Worm (Caenorhabditis elegans) whole organism, L3 larva: ENCODE data around the gene orc-2.

Source experiments
- R02D3.7 ChIP-seq: fragments of 150-350 bp; optimal IDR thresholded peaks from 2 replicates; lab custom pipeline; 2014; ENCODE audit warnings: missing biosample characterization, missing genetic modification characterization
- ZK546.5 ChIP-seq: sonication (generic microtip); optimal IDR thresholded peaks from 2 replicates; lab custom pipeline; 2017; ENCODE audit warnings: missing biosample characterization, missing genetic modification characterization
- aly-2 ChIP-seq: fragments of 150-350 bp; optimal IDR thresholded peaks from 2 replicates; lab custom pipeline; 2014; ENCODE audit warnings: missing biosample characterization, missing genetic modification characterization
- ama-1 ChIP-seq: fragments of 150-350 bp; optimal IDR thresholded peaks from 2 replicates; lab custom pipeline; 2018
- ceh-16 ChIP-seq: sonication (generic microtip); optimal IDR thresholded peaks from 2 replicates; lab custom pipeline; 2017; ENCODE audit warnings: missing biosample characterization, missing genetic modification characterization
- ceh-28 ChIP-seq: fragments of 150-350 bp; optimal IDR thresholded peaks from 2 replicates; lab custom pipeline; 2014; ENCODE audit warnings: missing biosample characterization, missing genetic modification reagents, missing genetic modification characterization
- ceh-82 ChIP-seq: fragments of 150-350 bp; optimal IDR thresholded peaks from 2 replicates; lab custom pipeline; 2014; ENCODE audit warnings: missing biosample characterization, missing genetic modification characterization
- ceh-9 ChIP-seq: sonication (generic microtip); optimal IDR thresholded peaks from 2 replicates; lab custom pipeline; 2018; ENCODE audit warnings: missing biosample characterization, missing genetic modification characterization
- egl-5 ChIP-seq: fragments of 150-350 bp; optimal IDR thresholded peaks from 2 replicates; lab custom pipeline; 2017; ENCODE audit warnings: missing biosample characterization, missing genetic modification reagents, missing genetic modification characterization, inconsistent platforms
- elt-1 ChIP-seq: fragments of 150-350 bp; optimal IDR thresholded peaks from 2 replicates; lab custom pipeline; 2014; ENCODE audit warnings: missing biosample characterization, missing genetic modification characterization
- elt-2 ChIP-seq: sonication (generic microtip); optimal IDR thresholded peaks from 2 replicates; lab custom pipeline; 2016; ENCODE audit warnings: missing genetic modification reagents, mild to moderate bottlenecking, missing genetic modification characterization, missing compliant biosample characterization
- elt-3 ChIP-seq, 3 experiments: fragments of 150-350 bp in 1 of 3; sonication (generic microtip) in 2 of 3; optimal IDR thresholded peaks; 2 replicates in 2 of 3; 4 replicates in 1 of 3; lab custom pipeline; 2014 to 2017; ENCODE audit warnings: missing biosample characterization in 3 of 3, missing genetic modification characterization in 3 of 3
- fkh-10 ChIP-seq: sonication (generic microtip); optimal IDR thresholded peaks from 2 replicates; lab custom pipeline; 2017; ENCODE audit warnings: missing biosample characterization, missing genetic modification reagents, missing genetic modification characterization
- hmg-11 ChIP-seq: sonication (generic microtip); optimal IDR thresholded peaks from 2 replicates; lab custom pipeline; 2016; ENCODE audit warnings: missing genetic modification characterization, missing compliant biosample characterization
- jun-1 ChIP-seq: fragments of 150-350 bp; optimal IDR thresholded peaks from 2 replicates; lab custom pipeline; 2014; ENCODE audit warnings: missing biosample characterization, missing genetic modification reagents, missing genetic modification characterization
- lin-15B ChIP-seq: fragments of 150-350 bp; optimal IDR thresholded peaks from 2 replicates; lab custom pipeline; 2014; ENCODE audit warnings: missing biosample characterization, missing genetic modification characterization
- lin-39 ChIP-seq: fragments of 150-350 bp; optimal IDR thresholded peaks from 2 replicates; lab custom pipeline; 2018; ENCODE audit warnings: missing biosample characterization, missing genetic modification reagents, missing genetic modification characterization
- lsy-12 ChIP-seq: sonication (generic microtip); optimal IDR thresholded peaks from 2 replicates; lab custom pipeline; 2016; ENCODE audit warnings: mild to moderate bottlenecking, missing genetic modification characterization, missing compliant biosample characterization
- mdl-1 ChIP-seq: fragments of 150-350 bp; optimal IDR thresholded peaks from 2 replicates; lab custom pipeline; 2014; ENCODE audit warnings: missing biosample characterization, missing genetic modification characterization
- mml-1 ChIP-seq: fragments of 150-350 bp; sonication (generic microtip); optimal IDR thresholded peaks from 3 replicates; lab custom pipeline; 2014; ENCODE audit warnings: missing biosample characterization, missing genetic modification characterization
- nfya-1 ChIP-seq: sonication (generic microtip); optimal IDR thresholded peaks from 2 replicates; lab custom pipeline; 2017; ENCODE audit warnings: missing genetic modification characterization, mild to moderate bottlenecking, missing compliant biosample characterization, antibody characterized with exemption, moderate library complexity; ENCODE audit not compliant: insufficient read depth
- nhr-11 ChIP-seq: fragments of 150-350 bp; optimal IDR thresholded peaks from 2 replicates; lab custom pipeline; 2014; ENCODE audit warnings: missing biosample characterization, missing genetic modification characterization
- nhr-12 ChIP-seq: fragments of 150-350 bp; optimal IDR thresholded peaks from 2 replicates; lab custom pipeline; 2014; ENCODE audit warnings: missing biosample characterization, missing genetic modification characterization
- nhr-23 ChIP-seq: fragments of 150-350 bp; optimal IDR thresholded peaks from 2 replicates; lab custom pipeline; 2014; ENCODE audit warnings: missing biosample characterization, missing genetic modification reagents, missing genetic modification characterization
- nhr-237 ChIP-seq: fragments of 150-350 bp; optimal IDR thresholded peaks from 2 replicates; lab custom pipeline; 2014; ENCODE audit warnings: missing biosample characterization, missing genetic modification characterization
- nhr-25 ChIP-seq: sonication (generic microtip); optimal IDR thresholded peaks from 2 replicates; lab custom pipeline; 2017; ENCODE audit warnings: missing biosample characterization, missing genetic modification characterization
- nhr-43 ChIP-seq: sonication (generic microtip); optimal IDR thresholded peaks from 2 replicates; lab custom pipeline; 2016; ENCODE audit warnings: mild to moderate bottlenecking, missing genetic modification characterization, missing compliant biosample characterization; ENCODE audit not compliant: poor library complexity, severe bottlenecking
- nhr-67 ChIP-seq: fragments of 150-350 bp; optimal IDR thresholded peaks from 2 replicates; lab custom pipeline; 2014; ENCODE audit warnings: missing biosample characterization, missing genetic modification characterization
- nhr-76 ChIP-seq: fragments of 150-350 bp; sonication (generic microtip); optimal IDR thresholded peaks from 5 replicates; lab custom pipeline; 2014; ENCODE audit warnings: missing biosample characterization, missing genetic modification characterization
- nhr-77 ChIP-seq: fragments of 150-350 bp; optimal IDR thresholded peaks from 2 replicates; lab custom pipeline; 2014; ENCODE audit warnings: missing biosample characterization, missing genetic modification characterization
- pha-4 ChIP-seq: fragments of 150-350 bp; optimal IDR thresholded peaks from 2 replicates; lab custom pipeline; 2014; ENCODE audit warnings: missing biosample characterization, missing genetic modification reagents, missing genetic modification characterization
- pqm-1 ChIP-seq: fragments of 150-350 bp; optimal IDR thresholded peaks from 2 replicates; lab custom pipeline; 2017; ENCODE audit warnings: missing biosample characterization, missing genetic modification characterization, inconsistent platforms
- sea-2 ChIP-seq: fragments of 150-350 bp; sonication (generic microtip); optimal IDR thresholded peaks from 4 replicates; lab custom pipeline; 2014; ENCODE audit warnings: missing biosample characterization, missing genetic modification reagents, missing genetic modification characterization
- skn-1 ChIP-seq: fragments of 150-350 bp; optimal IDR thresholded peaks from 2 replicates; lab custom pipeline; 2014; ENCODE audit warnings: missing biosample characterization, missing genetic modification characterization
- snpc-4 ChIP-seq: fragments of 150-350 bp; optimal IDR thresholded peaks from 2 replicates; lab custom pipeline; 2014; ENCODE audit warnings: missing biosample characterization, missing genetic modification characterization
- tbx-2 ChIP-seq: sonication (generic microtip); optimal IDR thresholded peaks from 2 replicates; lab custom pipeline; 2016; ENCODE audit warnings: mild to moderate bottlenecking, missing genetic modification characterization, missing compliant biosample characterization
- unc-62 ChIP-seq: fragments of 150-350 bp; sonication (generic microtip); optimal IDR thresholded peaks from 4 replicates; lab custom pipeline; 2014; ENCODE audit warnings: missing biosample characterization, missing genetic modification reagents, missing genetic modification characterization
- ztf-11 ChIP-seq: fragments of 150-350 bp; optimal IDR thresholded peaks from 2 replicates; lab custom pipeline; 2014; ENCODE audit warnings: missing biosample characterization, missing genetic modification characterization

The orc-2 gene

DNA sequence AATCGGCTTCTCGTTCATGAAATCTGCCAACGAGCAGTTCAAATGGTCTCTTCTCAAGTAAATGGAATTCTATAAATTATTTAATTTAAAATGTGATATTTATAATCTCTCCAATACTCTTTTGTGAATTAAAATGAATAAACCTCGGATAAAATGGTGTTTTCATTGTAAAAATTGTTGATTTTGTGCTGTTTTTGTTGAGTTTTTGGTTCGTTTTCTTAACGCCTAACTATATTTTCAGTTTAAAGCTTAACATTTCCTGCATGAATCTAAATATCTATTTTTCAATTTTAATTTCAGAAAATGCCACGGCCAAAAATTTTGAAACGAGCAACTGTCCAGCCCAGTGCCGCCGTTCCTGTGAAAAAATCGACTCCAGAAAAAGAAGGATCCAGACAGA lies at the start of gene orc-2:
Gene orc-2 (plus strand): TSS at position 301 of the 400 bp plus-strand sequence.
- no peak for TF ChIP-seq mml-1 (tag; lab: Kevin White, UChicago)

DNA sequence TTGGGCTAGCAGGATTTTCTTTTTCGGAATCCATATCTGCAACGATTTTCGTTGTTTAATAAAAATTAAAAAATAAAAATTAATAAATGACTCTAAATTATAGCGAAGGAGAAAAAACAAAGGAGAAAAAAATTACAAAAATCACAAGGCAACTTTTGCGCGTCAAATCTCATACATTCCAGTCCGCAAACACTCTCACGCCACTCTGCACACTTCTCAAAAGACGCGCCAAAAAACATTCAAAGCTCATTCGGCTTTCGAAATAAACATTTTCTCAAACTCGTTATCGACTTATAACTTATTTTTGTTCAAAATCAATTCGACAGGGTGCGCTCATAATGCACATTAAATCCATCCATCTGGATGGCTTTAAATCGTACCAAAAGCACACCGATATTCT lies 49.7 kb upstream of the orc-2 start, which contains the start of the genes R06F6.12 and mix-1:
Gene R06F6.12 (minus strand): TSS at position 36 of the 400 bp plus-strand sequence.
Gene mix-1 (plus strand): TSS at position 201 of the 400 bp plus-strand sequence.
- TF ChIP-seq elt-2 (tag; lab: Kevin White, UChicago) (peak; percentile 8), nhr-43 (peak; percentile 62), nhr-25 (no peak), nfya-1 (peak; percentile 75), nhr-23 (tag; lab: Kevin White, UChicago) (peak; percentile 51), lin-15B (peak; percentile 58), pha-4 (tag; lab: Kevin White, UChicago) (peak; percentile 74), hmg-11 (tag; lab: Kevin White, UChicago) (peak; percentile 75), nhr-237 (tag; lab: Kevin White, UChicago) (no peak), R02D3.7 (tag; lab: Kevin White, UChicago) (peak; percentile 7)

DNA sequence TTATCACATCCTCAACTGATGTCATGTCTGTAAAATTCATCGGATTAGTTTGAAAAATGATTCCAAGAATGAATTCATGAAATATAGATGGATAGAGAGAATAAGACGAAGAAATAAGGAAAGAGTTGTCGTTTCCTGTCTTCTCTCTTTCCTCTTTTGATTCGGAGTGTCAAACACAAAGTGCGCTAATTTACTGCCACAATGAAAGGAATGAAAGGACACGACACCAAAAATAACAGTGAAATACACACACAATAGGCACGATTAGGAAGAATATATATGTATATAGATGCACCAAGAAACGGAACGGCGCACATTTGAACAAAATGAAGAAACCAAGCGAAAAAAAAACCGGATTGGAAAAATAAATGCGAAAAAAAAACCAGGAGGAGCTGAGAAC lies 44.6 kb upstream of the orc-2 start, which contains the start of gene VM106R.1:
Gene VM106R.1 (minus strand): TSS at position 101 of the 400 bp plus-strand sequence.
- no peak for TF ChIP-seq ceh-16 (tag; lab: Kevin White, UChicago)
- TF ChIP-seq elt-2 (tag; lab: Kevin White, UChicago) = no peak

DNA sequence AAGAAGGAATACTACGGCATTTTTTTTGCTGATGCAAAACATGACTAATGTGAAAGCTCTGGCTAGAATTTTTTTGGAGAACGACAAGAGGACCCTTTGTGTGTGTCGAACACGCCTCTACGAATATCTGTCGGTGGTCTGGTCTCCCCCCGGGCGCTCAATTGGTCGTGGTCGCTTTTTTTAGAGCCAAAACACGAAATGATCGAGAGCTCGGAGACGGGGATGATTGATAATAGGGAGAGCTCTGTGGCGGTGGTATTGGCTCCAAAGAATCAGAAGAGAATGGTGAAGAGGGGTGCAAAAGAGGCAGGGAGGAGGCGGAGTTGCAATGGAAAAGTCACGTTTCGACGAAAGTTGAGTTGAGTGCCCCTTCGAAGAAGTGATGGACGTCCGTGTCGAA lies 44.2 kb upstream of the orc-2 start:
- TF ChIP-seq nfya-1 = peak; percentile 24
- peak; percentile 84 for TF ChIP-seq lin-39 (tag; lab: Kevin White, UChicago)
- no peak for TF ChIP-seq ceh-82

DNA sequence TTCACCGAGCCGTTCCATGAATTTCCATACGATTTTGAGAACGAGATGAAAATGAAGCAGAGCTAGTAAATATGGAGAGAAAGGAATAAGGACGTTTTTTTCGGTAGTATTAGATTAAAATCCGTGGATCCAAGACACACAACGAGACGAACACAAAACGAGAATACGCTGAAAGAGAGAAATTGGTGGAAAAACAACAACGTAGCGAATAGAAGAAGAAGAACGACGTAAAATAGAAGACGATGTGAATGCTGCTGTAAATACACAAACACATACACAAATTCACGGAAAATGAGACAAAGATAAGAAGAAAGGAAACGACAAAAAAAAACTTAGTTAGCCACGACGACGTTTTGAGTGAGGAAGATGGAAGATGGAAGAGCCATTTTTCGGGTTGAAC lies 39.0 kb upstream of the orc-2 start:
- TF ChIP-seq egl-5 (tag; lab: Kevin White, UChicago) = no peak
- TF ChIP-seq nhr-67 = no peak
- no peak for TF ChIP-seq R02D3.7 (tag; lab: Kevin White, UChicago)
- TF ChIP-seq ceh-28 (tag; lab: Kevin White, UChicago) = no peak
- TF ChIP-seq nhr-11 (tag; lab: Kevin White, UChicago) = no peak
- no peak for TF ChIP-seq nhr-76 (tag; lab: Kevin White, UChicago)
- no peak for TF ChIP-seq nhr-25
- TF ChIP-seq skn-1 (tag; lab: Kevin White, UChicago) = no peak
- TF ChIP-seq ceh-9 (tag; lab: Kevin White, UChicago) = no peak
- TF ChIP-seq lin-15B = no peak
- no peak for TF ChIP-seq nhr-77 (tag; lab: Kevin White, UChicago)
- no peak for TF ChIP-seq nhr-12 (tag; lab: Kevin White, UChicago)

DNA sequence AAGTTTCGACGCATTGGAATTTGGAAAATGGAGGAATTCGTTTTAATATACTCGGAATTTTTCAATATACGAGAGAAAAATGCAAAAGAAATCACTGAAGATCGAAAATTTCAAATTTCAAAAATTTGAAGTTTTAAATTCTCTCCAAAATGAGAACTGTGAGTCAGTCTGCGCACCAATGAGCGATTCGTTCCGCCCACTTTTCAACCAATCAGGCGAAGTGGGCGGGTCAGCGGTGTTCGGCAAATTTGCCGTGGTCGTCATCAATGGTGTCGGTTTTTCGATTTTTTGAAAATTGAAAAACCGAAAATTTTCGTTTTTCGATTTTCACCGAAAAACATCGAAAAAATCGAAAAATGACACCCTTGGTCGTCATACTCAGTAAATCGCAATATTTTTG lies 35.2 kb upstream of the orc-2 start:
- TF ChIP-seq nfya-1 = peak; percentile 73
- no peak for TF ChIP-seq elt-1 (tag; lab: Kevin White, UChicago)
- no peak for TF ChIP-seq jun-1 (tag; lab: Kevin White, UChicago)
- TF ChIP-seq sea-2 = no peak
- TF ChIP-seq hmg-11 (tag; lab: Kevin White, UChicago) = no peak
- no peak for TF ChIP-seq ceh-82

DNA sequence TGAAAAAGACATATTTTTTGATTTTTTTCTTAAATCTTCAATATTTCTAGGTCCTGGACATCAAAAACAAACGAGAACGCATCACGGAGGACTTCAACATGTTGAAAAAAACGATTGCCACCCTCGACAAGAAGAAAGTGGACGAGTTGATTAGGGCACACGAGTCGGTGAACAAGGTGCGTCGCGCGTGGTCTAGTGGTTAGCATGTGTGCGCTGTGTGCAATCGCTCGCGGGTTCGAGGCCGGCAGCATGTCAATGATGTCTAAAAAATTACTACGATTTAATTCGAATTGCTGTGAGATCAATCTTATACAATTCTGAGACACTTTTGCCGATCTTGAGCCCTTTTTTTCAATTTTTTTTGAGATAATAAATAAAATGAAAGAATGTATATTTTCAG lies 33.7 kb upstream of the orc-2 start:
- TF ChIP-seq nfya-1 = peak; percentile 79
- peak; percentile 62 for TF ChIP-seq tbx-2 (tag; lab: Kevin White, UChicago)
- peak; percentile 74 for TF ChIP-seq lsy-12
- TF ChIP-seq nhr-67 = no peak
- TF ChIP-seq nhr-43 = peak; percentile 83
- peak; percentile 58 for TF ChIP-seq elt-2 (tag; lab: Kevin White, UChicago)
- no peak for TF ChIP-seq mdl-1 (tag; lab: Kevin White, UChicago)
- TF ChIP-seq ceh-16 (tag; lab: Kevin White, UChicago) = no peak
- TF ChIP-seq fkh-10 (GFP tag; lab: Kevin White, UChicago) = peak; percentile 8
- peak; percentile 20 for TF ChIP-seq snpc-4 (tag; lab: Kevin White, UChicago)
- no peak for TF ChIP-seq ceh-82
- TF ChIP-seq hmg-11 (tag; lab: Kevin White, UChicago) = peak; percentile 90
- TF ChIP-seq unc-62 = peak; percentile 40
- peak; percentile 28 for TF ChIP-seq ztf-11
- peak; percentile 45 for TF ChIP-seq lin-15B
- TF ChIP-seq ama-1 (lab: Kevin White, UChicago) = peak; percentile 52
- peak; percentile 43 for TF ChIP-seq R02D3.7 (tag; lab: Kevin White, UChicago)
- TF ChIP-seq nhr-77 (tag; lab: Kevin White, UChicago) = peak; percentile 77
- peak; percentile 46 for TF ChIP-seq nhr-11 (tag; lab: Kevin White, UChicago)
- peak; percentile 78 for TF ChIP-seq pha-4 (tag; lab: Kevin White, UChicago)
- TF ChIP-seq pqm-1 (tag; lab: Kevin White, UChicago) = peak; percentile 36
- no peak for TF ChIP-seq ZK546.5 (tag; lab: Kevin White, UChicago)
- peak; percentile 71 for TF ChIP-seq nhr-25
- TF ChIP-seq skn-1 (tag; lab: Kevin White, UChicago) = peak; percentile 12
- peak; percentile 94 for TF ChIP-seq lin-39 (tag; lab: Kevin White, UChicago)
- TF ChIP-seq jun-1 (tag; lab: Kevin White, UChicago) = peak; percentile 72
- TF ChIP-seq elt-3 (tag; optimal IDR thresholded peaks at IDR 0.05; lab: Kevin White, UChicago) = peak in 1 of 3 experiments; percentile 81
- no peak for TF ChIP-seq aly-2 (tag; lab: Kevin White, UChicago)
- TF ChIP-seq nhr-23 (tag; lab: Kevin White, UChicago) = peak; percentile 44
